Worm (Caenorhabditis elegans): ENCODE results near the gene M01F1.9.
A peak's percentile ranks its signal among the peaks of the same experiment; 100 is the strongest.

Gene M01F1.9

ce11 chrIII:3477375-3477774, 21.5 kb downstream of the M01F1.9 start:
- TF ChIP-seq dve-1 (tag; optimal IDR thresholded peaks at IDR 0.05) = peak; percentile 90
- no peak for TF ChIP-seq nfya-1 (tag; optimal IDR thresholded peaks at IDR 0.05)

ce11 chrIII:3476245-3476644, 22.6 kb downstream of the M01F1.9 start:
- TF ChIP-seq ceh-6 (GFP tag; optimal IDR thresholded peaks at IDR 0.05) (no peak), eyg-1 (tag; optimal IDR thresholded peaks at IDR 0.05) (peak; percentile 51), dve-1 (tag; optimal IDR thresholded peaks at IDR 0.05) (no peak), pat-9 (tag; optimal IDR thresholded peaks at IDR 0.05) (no peak), ceh-31 (tag; optimal IDR thresholded peaks at IDR 0.05) (peak; percentile 99), pha-2 (tag; optimal IDR thresholded peaks at IDR 0.05) (peak; percentile 74), unc-3 (GFP tag; conservative IDR thresholded peaks at IDR 0.05) (no peak), unc-3 (tag; optimal IDR thresholded peaks at IDR 0.05) (peak; percentile 88), hlh-8 (tag; optimal IDR thresholded peaks at IDR 0.05) (peak; percentile 93), sox-4 (tag; optimal IDR thresholded peaks at IDR 0.05) (no peak), ama-1 (optimal IDR thresholded peaks at IDR 0.05) (no peak), fax-1 (tag; optimal IDR thresholded peaks at IDR 0.05) (peak; percentile 95), tbx-2 (tag; optimal IDR thresholded peaks at IDR 0.05) (peak; percentile 97), syd-9 (tag; optimal IDR thresholded peaks at IDR 0.05) (peak; percentile 22), ets-4 (tag; optimal IDR thresholded peaks at IDR 0.05) (peak; percentile 98), ttx-3 (tag; optimal IDR thresholded peaks at IDR 0.05) (peak; percentile 72), mec-3 (tag; optimal IDR thresholded peaks at IDR 0.05; ENCODE audit: borderline replicate concordance) (peak; percentile 96), sdc-2 (tag; optimal IDR thresholded peaks at IDR 0.05) (peak; percentile 71), F13H6.1 (tag; optimal IDR thresholded peaks at IDR 0.05) (peak; percentile 79), tbx-7 (tag; optimal IDR thresholded peaks at IDR 0.05) (peak; percentile 99), unc-86 (tag; optimal IDR thresholded peaks at IDR 0.05) (peak; percentile 82), nhr-11 (tag; optimal IDR thresholded peaks at IDR 0.05) (no peak), pros-1 (tag; optimal IDR thresholded peaks at IDR 0.05) (no peak), sox-2 (GFP tag; IDR thresholded peaks at IDR 0.05) (no peak), ztf-16 (tag; optimal IDR thresholded peaks at IDR 0.05) (peak; percentile 73), pag-3 (tag; optimal IDR thresholded peaks at IDR 0.05; ENCODE audit: borderline replicate concordance) (peak; percentile 86), rnt-1 (tag; optimal IDR thresholded peaks at IDR 0.05) (peak; percentile 87), che-1 (tag; optimal IDR thresholded peaks at IDR 0.05) (peak; percentile 36), madf-2 (tag; optimal IDR thresholded peaks at IDR 0.05) (no peak), odd-2 (tag; optimal IDR thresholded peaks at IDR 0.05) (no peak), Y22D7AL.16 (tag; optimal IDR thresholded peaks at IDR 0.05) (peak; percentile 53), fkh-6 (tag; optimal IDR thresholded peaks at IDR 0.05) (peak; percentile 76), hlh-30 (tag; optimal IDR thresholded peaks at IDR 0.05; ENCODE audit: insufficient read depth) (no peak), fkh-10 (GFP tag; optimal IDR thresholded peaks at IDR 0.05) (no peak), gmeb-2 (tag; optimal IDR thresholded peaks at IDR 0.05) (peak; percentile 43), lim-6 (tag; optimal IDR thresholded peaks at IDR 0.05) (peak; percentile 94), ceh-18 (tag; optimal IDR thresholded peaks at IDR 0.05) (peak; percentile 32), C38D4.7 (GFP tag; optimal IDR thresholded peaks at IDR 0.05) (peak; percentile 56), nhr-232 (tag; optimal IDR thresholded peaks at IDR 0.05) (no peak), ceh-34 (tag; optimal IDR thresholded peaks at IDR 0.05) (peak; percentile 71), elt-2 (tag; optimal IDR thresholded peaks at IDR 0.05) (peak; percentile 88), K09A11.1 (tag; optimal IDR thresholded peaks at IDR 0.05; ENCODE audit: insufficient read depth) (no peak), ceh-19 (GFP tag; optimal IDR thresholded peaks at IDR 0.05) (peak; percentile 59), unc-55 (GFP tag; optimal IDR thresholded peaks at IDR 0.05) (no peak), C08G9.2 (tag; optimal IDR thresholded peaks at IDR 0.05) (peak; percentile 99), ref-2 (tag; optimal IDR thresholded peaks at IDR 0.05) (peak; percentile 95), ceh-9 (tag; optimal IDR thresholded peaks at IDR 0.05) (no peak), unc-42 (tag; optimal IDR thresholded peaks at IDR 0.05) (peak; percentile 70), hlh-15 (tag; optimal IDR thresholded peaks at IDR 0.05) (peak; percentile 81), ceh-30 (tag; optimal IDR thresholded peaks at IDR 0.05) (no peak), K02D7.2 (tag; optimal IDR thresholded peaks at IDR 0.05) (no peak)

All from whole organism, late embryonic.